Worm (Caenorhabditis elegans) whole organism, L1 larva: ENCODE data around the gene nhr-181.

Experiments used
- C34B4.2 ChIP-seq: sonication (generic microtip); optimal IDR thresholded peaks from 2 replicates; lab custom pipeline; 2017; ENCODE audit warnings: mild to moderate bottlenecking, missing genetic modification characterization, missing compliant biosample characterization
- blmp-1 ChIP-seq: fragments of 150-350 bp; optimal IDR thresholded peaks from 2 replicates; lab custom pipeline; 2014; ENCODE audit warnings: missing biosample characterization, missing genetic modification characterization
- egl-27 ChIP-seq, 2 experiments: fragments of 150-350 bp in 1 of 2; sonication (generic microtip); optimal IDR thresholded peaks; 3 replicates each; lab custom pipeline; 2017 to 2018; ENCODE audit warnings: missing biosample characterization in 2 of 2, missing genetic modification characterization in 2 of 2, missing genetic modification reagents in 2 of 2
- mab-9 ChIP-seq: fragments of 200-800 bp; sonication (Bioruptor generic); IDR thresholded peaks from 2 replicates; pipeline ENCODE4 v1.3.6; 2022; ENCODE audit warnings: missing genetic modification reagents, missing genetic modification characterization, missing compliant biosample characterization
- mdl-1 ChIP-seq, 2 experiments: fragments of 150-350 bp; optimal IDR thresholded peaks; 2 replicates each; lab custom pipeline; 2014 to 2017; ENCODE audit warnings: missing biosample characterization in 2 of 2, missing genetic modification characterization in 2 of 2, inconsistent platforms in 1 of 2
- mep-1 ChIP-seq: fragments of 150-350 bp; optimal IDR thresholded peaks from 2 replicates; lab custom pipeline; 2014; ENCODE audit warnings: missing biosample characterization, missing genetic modification characterization
- snpc-4 ChIP-seq: fragments of 150-350 bp; optimal IDR thresholded peaks from 2 replicates; lab custom pipeline; 2014; ENCODE audit warnings: missing biosample characterization, missing genetic modification characterization
- sox-4 ChIP-seq: sonication (generic microtip); optimal IDR thresholded peaks from 2 replicates; lab custom pipeline; 2016; ENCODE audit warnings: missing genetic modification characterization, missing compliant biosample characterization
- unc-62 ChIP-seq: fragments of 150-350 bp; optimal IDR thresholded peaks from 2 replicates; lab custom pipeline; 2014; ENCODE audit warnings: missing biosample characterization, missing genetic modification reagents, missing genetic modification characterization
- unc-98 ChIP-seq: fragments of 200-800 bp; sonication (Bioruptor generic); IDR thresholded peaks from 2 replicates; pipeline ENCODE4 v1.3.6; 2022; ENCODE audit warnings: missing genetic modification characterization, missing compliant biosample characterization
- ztf-11 ChIP-seq, 2 experiments: sonication (generic microtip); optimal IDR thresholded peaks; 2 replicates each; lab custom pipeline; 2016 to 2017; ENCODE audit warnings: missing genetic modification characterization in 2 of 2, missing biosample characterization in 1 of 2, missing compliant biosample characterization in 1 of 2

- no peak for TF ChIP-seq snpc-4 (tag; lab: Kevin White, UChicago)
- no peak for TF ChIP-seq mdl-1 (tag; optimal IDR thresholded peaks at IDR 0.05; lab: Kevin White, UChicago)
- TF ChIP-seq ztf-11 (tag; optimal IDR thresholded peaks at IDR 0.05; lab: Kevin White, UChicago) = no peak
- TF ChIP-seq C34B4.2 (tag; lab: Kevin White, UChicago) = no peak
- no peak for TF ChIP-seq mab-9 (GFP tag; lab: Robert Waterston, UW)
- no peak for TF ChIP-seq blmp-1 (tag; lab: Kevin White, UChicago)
- no peak for TF ChIP-seq egl-27 (tag; optimal IDR thresholded peaks at IDR 0.05; lab: Kevin White, UChicago)
- TF ChIP-seq sox-4 (tag; lab: Kevin White, UChicago) = no peak
- TF ChIP-seq unc-62 (GFP tag; lab: Kevin White, UChicago) = no peak
- no peak for TF ChIP-seq unc-98 (GFP tag; lab: Robert Waterston, UW)
- TF ChIP-seq mep-1 = no peak
Observed at ce11 chrV:4144205-4144604, 49.4 kb downstream of the nhr-181 start, which contains the start of gene Y45G5AL.1.
